Worm (Caenorhabditis elegans) whole organism, young adult: Measurements from ENCODE around the gene nhr-208.

ENCODE experiments used
- Y95B8A.8 ChIP-seq: fragments of 200-800 bp; sonication (Bioruptor generic); IDR thresholded peaks from 2 replicates; pipeline ENCODE4 v1.3.6; 2022; ENCODE audit warnings: missing genetic modification reagents, missing genetic modification characterization, missing compliant biosample characterization
- ceh-40 ChIP-seq: fragments of 200-800 bp; sonication (Bioruptor generic); IDR thresholded peaks from 2 replicates; pipeline ENCODE4 v1.3.6; 2022; ENCODE audit warnings: missing genetic modification characterization, missing compliant biosample characterization
- ceh-91 ChIP-seq: fragments of 200-800 bp; sonication (Bioruptor generic); IDR thresholded peaks from 2 replicates; pipeline ENCODE4 v1.3.6; 2022; ENCODE audit warnings: missing genetic modification reagents, missing genetic modification characterization, missing compliant biosample characterization
- egl-44 ChIP-seq: fragments of 200-800 bp; sonication (Bioruptor generic); IDR thresholded peaks from 2 replicates; pipeline ENCODE4 v1.3.6; 2022; ENCODE audit warnings: missing genetic modification reagents, missing genetic modification characterization, missing compliant biosample characterization
- hlh-26 ChIP-seq: fragments of 200-800 bp; sonication (Bioruptor generic); conservative IDR thresholded peaks from 2 replicates; pipeline ENCODE4 v1.3.6; 2022; ENCODE audit warnings: missing genetic modification reagents, missing genetic modification characterization, missing compliant biosample characterization
- let-526 ChIP-seq: fragments of 200-800 bp; sonication (Bioruptor generic); IDR thresholded peaks from 2 replicates; pipeline ENCODE4 v1.3.6; 2022; ENCODE audit warnings: missing genetic modification reagents, missing genetic modification characterization, missing compliant biosample characterization
- lin-35 ChIP-seq, 3 experiments: fragments of 150-350 bp in 2 of 3; sonication (generic microtip) in 1 of 3; optimal IDR thresholded peaks; 2 replicates each; lab custom pipeline; 2014 to 2018; ENCODE audit warnings: missing biosample characterization in 3 of 3, missing genetic modification characterization in 3 of 3, missing genetic modification reagents in 3 of 3
- lsl-1 ChIP-seq: fragments of 200-800 bp; sonication (Bioruptor generic); optimal IDR thresholded peaks from 2 replicates; lab custom pipeline; 2018; ENCODE audit warnings: mild to moderate bottlenecking, missing genetic modification characterization, moderate library complexity, missing compliant biosample characterization
- lsy-27 ChIP-seq: sonication (generic microtip); optimal IDR thresholded peaks from 2 replicates; lab custom pipeline; 2017; ENCODE audit warnings: missing genetic modification characterization, mild to moderate bottlenecking, missing compliant biosample characterization, antibody characterized with exemption, missing genotype, borderline replicate concordance; ENCODE audit not compliant: insufficient read depth
- mes-4 ChIP-seq: sonication (generic microtip); optimal IDR thresholded peaks from 2 replicates; lab custom pipeline; 2016; ENCODE audit warnings: missing genotype, missing genetic modification characterization, missing compliant biosample characterization
- mxl-1 ChIP-seq: sonication (generic microtip); optimal IDR thresholded peaks from 2 replicates; lab custom pipeline; 2016; ENCODE audit warnings: missing genetic modification characterization, missing compliant biosample characterization

ce11 chrV:12071483-12071882 lies 22.6 kb upstream of the nhr-208 start:
- TF ChIP-seq ceh-91 (no peak), lsy-27 (no peak), hlh-26 (GFP tag; lab: Robert Waterston, UW) (no peak), mes-4 (tag; lab: Kevin White, UChicago) (no peak), ceh-40 (GFP tag; lab: Robert Waterston, UW) (no peak), egl-44 (GFP tag; lab: Robert Waterston, UW) (no peak), Y95B8A.8 (GFP tag; lab: Robert Waterston, UW) (no peak), let-526 (GFP tag; lab: Robert Waterston, UW) (no peak), mxl-1 (tag; lab: Kevin White, UChicago) (no peak), lsl-1 (GFP tag; lab: Kevin White, UChicago) (no peak), lin-35 (GFP tag; optimal IDR thresholded peaks at IDR 0.05; lab: Kevin White, UChicago) (no peak)
